Worm (Caenorhabditis elegans) whole organism, L4 larva: Measurements from ENCODE around the gene D1044.4.

Source experiments
- dve-1 ChIP-seq: sonication (generic microtip); optimal IDR thresholded peaks from 2 replicates; lab custom pipeline; 2017; ENCODE audit warnings: antibody characterized with exemption, mild to moderate bottlenecking, missing genetic modification characterization, missing compliant biosample characterization; ENCODE audit not compliant: insufficient read depth
- lin-15B ChIP-seq: fragments of 150-350 bp; sonication (generic microtip); optimal IDR thresholded peaks from 3 replicates; lab custom pipeline; 2014; ENCODE audit warnings: missing biosample characterization, missing genetic modification characterization
- lin-29 ChIP-seq: fragments of 200-800 bp; sonication (Bioruptor generic); IDR thresholded peaks from 2 replicates; pipeline ENCODE4 v1.3.6; 2022; ENCODE audit warnings: missing genetic modification reagents, missing genetic modification characterization, missing compliant biosample characterization
- mxl-3 ChIP-seq: fragments of 200-800 bp; sonication (Bioruptor generic); optimal IDR thresholded peaks from 2 replicates; lab custom pipeline; 2018; ENCODE audit warnings: mild to moderate bottlenecking, missing genetic modification characterization, missing compliant biosample characterization
- nhr-237 ChIP-seq: sonication (generic microtip); optimal IDR thresholded peaks from 2 replicates; lab custom pipeline; 2017; ENCODE audit warnings: missing biosample characterization, missing genetic modification characterization
- unc-62 ChIP-seq, 3 experiments: fragments of 150-350 bp in 1 of 3; sonication (generic microtip); optimal IDR thresholded peaks in 2 of 3; peaks in 1 of 3; 1 replicate in 1 of 3; 2 replicates in 2 of 3; lab custom pipeline; 2014 to 2017; ENCODE audit warnings: missing biosample characterization in 3 of 3, missing genetic modification characterization in 3 of 3, missing genetic modification reagents in 3 of 3, missing genotype in 1 of 3

- TF ChIP-seq nhr-237 (tag; lab: Kevin White, UChicago) = no peak
- TF ChIP-seq lin-29 (GFP tag; lab: Robert Waterston, UW) = no peak
- TF ChIP-seq mxl-3 (GFP tag; lab: Kevin White, UChicago) = no peak
- TF ChIP-seq dve-1 = no peak
- TF ChIP-seq unc-62 (GFP tag; optimal IDR thresholded peaks at IDR 0.05 in 1 of 2; lab: Kevin White, UChicago) = no peak
- no peak for TF ChIP-seq unc-62 (tag; optimal IDR thresholded peaks at IDR 0.05; lab: Kevin White, UChicago)
- no peak for TF ChIP-seq lin-15B (tag; lab: Kevin White, UChicago)
Observed at ce11 chrIII:5495168-5495567, 26.7 kb downstream of the D1044.4 start, which contains the start of gene R02F2.8.
